Worm (Caenorhabditis elegans) whole organism, L1 larva: Measurements from ENCODE around the gene C03A7.13.

Experiments
- elt-2 ChIP-seq: sonication (generic microtip); optimal IDR thresholded peaks from 2 replicates; lab custom pipeline; 2016; ENCODE audit warnings: missing genetic modification characterization, mild to moderate bottlenecking, inconsistent platforms, missing compliant biosample characterization, missing genetic modification reagents
- fkh-4 ChIP-seq: sonication (generic microtip); optimal IDR thresholded peaks from 2 replicates; lab custom pipeline; 2016; ENCODE audit warnings: missing compliant biosample characterization, missing genetic modification characterization, borderline replicate concordance
- grh-1 ChIP-seq: fragments of 200-800 bp; sonication (Bioruptor generic); IDR thresholded peaks from 2 replicates; pipeline ENCODE4 v1.3.6; 2022; ENCODE audit warnings: missing genetic modification reagents, missing genetic modification characterization, missing compliant biosample characterization
- lsy-2 ChIP-seq, 2 experiments: fragments of 150-350 bp; optimal IDR thresholded peaks; 2 replicates each; lab custom pipeline; 2014; ENCODE audit warnings: missing biosample characterization in 2 of 2, missing genetic modification characterization in 2 of 2
- mdl-1 ChIP-seq, 2 experiments: fragments of 150-350 bp; optimal IDR thresholded peaks; 2 replicates each; lab custom pipeline; 2014 to 2017; ENCODE audit warnings: missing biosample characterization in 2 of 2, missing genetic modification characterization in 2 of 2, inconsistent platforms in 1 of 2
- nhr-28 ChIP-seq: fragments of 150-350 bp; optimal IDR thresholded peaks from 2 replicates; lab custom pipeline; 2014; ENCODE audit warnings: missing biosample characterization, missing genetic modification characterization
- pqm-1 ChIP-seq: sonication (generic microtip); optimal IDR thresholded peaks from 3 replicates; lab custom pipeline; 2017; ENCODE audit warnings: missing biosample characterization, missing genetic modification characterization
- snpc-4 ChIP-seq: fragments of 150-350 bp; optimal IDR thresholded peaks from 2 replicates; lab custom pipeline; 2014; ENCODE audit warnings: missing biosample characterization, missing genetic modification characterization
- swsn-7 ChIP-seq: sonication (generic microtip); optimal IDR thresholded peaks from 2 replicates; lab custom pipeline; 2016; ENCODE audit warnings: missing genetic modification characterization, missing compliant biosample characterization
- unc-86 ChIP-seq: sonication (generic microtip); optimal IDR thresholded peaks from 2 replicates; lab custom pipeline; 2016; ENCODE audit warnings: missing genetic modification characterization, missing compliant biosample characterization
- zag-1 ChIP-seq: fragments of 150-350 bp; optimal IDR thresholded peaks from 2 replicates; lab custom pipeline; 2014; ENCODE audit warnings: missing biosample characterization, missing genetic modification characterization
- ztf-11 ChIP-seq, 2 experiments: sonication (generic microtip); optimal IDR thresholded peaks; 2 replicates each; lab custom pipeline; 2016 to 2017; ENCODE audit warnings: missing genetic modification characterization in 2 of 2, missing biosample characterization in 1 of 2, missing compliant biosample characterization in 1 of 2

ce11 chrV:5223044-5223443 lies 30.7 kb upstream of the C03A7.13 start, which contains the start of gene Y49G5B.1:
- TF ChIP-seq fkh-4, result no peak
- no peak for TF ChIP-seq pqm-1 (tag; lab: Kevin White, UChicago)
- TF ChIP-seq swsn-7 (tag; lab: Kevin White, UChicago), result no peak
- TF ChIP-seq mdl-1 (tag; optimal IDR thresholded peaks at IDR 0.05; lab: Kevin White, UChicago), result no peak
- no peak for TF ChIP-seq ztf-11 (tag; optimal IDR thresholded peaks at IDR 0.05; lab: Kevin White, UChicago)
- TF ChIP-seq elt-2 (tag; lab: Kevin White, UChicago), result no peak
- TF ChIP-seq snpc-4 (tag; lab: Kevin White, UChicago), result no peak
- TF ChIP-seq nhr-28 (tag; lab: Kevin White, UChicago), result no peak
- no peak for TF ChIP-seq lsy-2 (tag; optimal IDR thresholded peaks at IDR 0.05; lab: Kevin White, UChicago)
- TF ChIP-seq unc-86 (tag; lab: Kevin White, UChicago), result no peak
- no peak for TF ChIP-seq zag-1 (tag; lab: Kevin White, UChicago)
- TF ChIP-seq grh-1 (GFP tag; lab: Robert Waterston, UW), result no peak
